Worm (Caenorhabditis elegans) whole organism, L2 larva: ENCODE data around the gene F47B8.8.
A peak's percentile ranks its signal among the peaks of the same experiment; 100 is the strongest.

Source experiments
- C34F6.9 ChIP-seq: fragments of 150-350 bp; optimal IDR thresholded peaks from 2 replicates; lab custom pipeline; 2014; ENCODE audit warnings: missing biosample characterization, missing genetic modification characterization
- F13H6.1 ChIP-seq: sonication (generic microtip); optimal IDR thresholded peaks from 2 replicates; lab custom pipeline; 2016; ENCODE audit warnings: missing genetic modification characterization, missing compliant biosample characterization
- Y55F3AM.14 ChIP-seq: fragments of 200-800 bp; sonication (Bioruptor generic); optimal IDR thresholded peaks from 2 replicates; lab custom pipeline; 2018; ENCODE audit warnings: mild to moderate bottlenecking, missing genetic modification characterization, missing compliant biosample characterization
- ZK546.5 ChIP-seq: sonication (generic microtip); optimal IDR thresholded peaks from 2 replicates; lab custom pipeline; 2017; ENCODE audit warnings: missing biosample characterization, missing genetic modification characterization
- aly-2 ChIP-seq: fragments of 150-350 bp; optimal IDR thresholded peaks from 2 replicates; lab custom pipeline; 2014; ENCODE audit warnings: missing biosample characterization, missing genetic modification characterization
- ama-1 ChIP-seq: fragments of 150-350 bp; optimal IDR thresholded peaks from 2 replicates; lab custom pipeline; 2018; ENCODE audit warnings: inconsistent platforms
- blmp-1 ChIP-seq: sonication (generic microtip); optimal IDR thresholded peaks from 2 replicates; lab custom pipeline; 2017; ENCODE audit warnings: missing genetic modification characterization, mild to moderate bottlenecking, missing compliant biosample characterization, antibody characterized with exemption, moderate library complexity; ENCODE audit not compliant: insufficient read depth
- crh-2 ChIP-seq: sonication (generic microtip); optimal IDR thresholded peaks from 2 replicates; lab custom pipeline; 2017; ENCODE audit warnings: missing biosample characterization, missing genetic modification characterization
- egl-27 ChIP-seq: sonication (generic microtip); optimal IDR thresholded peaks from 3 replicates; lab custom pipeline; 2017; ENCODE audit warnings: missing biosample characterization, missing genetic modification reagents, missing genetic modification characterization
- elt-1 ChIP-seq: fragments of 150-350 bp; optimal IDR thresholded peaks from 2 replicates; lab custom pipeline; 2014; ENCODE audit warnings: missing biosample characterization, missing genetic modification characterization
- fos-1 ChIP-seq: fragments of 150-350 bp; optimal IDR thresholded peaks from 2 replicates; lab custom pipeline; 2014; ENCODE audit warnings: missing biosample characterization, missing genetic modification characterization
- gmeb-1 ChIP-seq: fragments of 150-350 bp; optimal IDR thresholded peaks from 2 replicates; lab custom pipeline; 2014; ENCODE audit warnings: missing biosample characterization, missing genetic modification characterization
- lin-11 ChIP-seq: fragments of 150-350 bp; sonication (generic microtip); optimal IDR thresholded peaks from 2 replicates; lab custom pipeline; 2014; ENCODE audit warnings: missing biosample characterization, missing genetic modification characterization, inconsistent platforms, mixed read lengths
- lin-13 ChIP-seq: fragments of 150-350 bp; optimal IDR thresholded peaks from 2 replicates; lab custom pipeline; 2014; ENCODE audit warnings: missing biosample characterization, missing genetic modification reagents, missing genetic modification characterization
- lin-39 ChIP-seq: fragments of 150-350 bp; optimal IDR thresholded peaks from 2 replicates; lab custom pipeline; 2014; ENCODE audit warnings: missing biosample characterization, missing genetic modification reagents, missing genetic modification characterization
- lsy-2 ChIP-seq, 2 experiments: fragments of 150-350 bp in 1 of 2; sonication (generic microtip) in 1 of 2; optimal IDR thresholded peaks; 2 replicates each; lab custom pipeline; 2014 to 2017; ENCODE audit warnings: missing biosample characterization in 2 of 2, missing genetic modification characterization in 2 of 2
- mbf-1 ChIP-seq: sonication (generic microtip); optimal IDR thresholded peaks from 2 replicates; lab custom pipeline; 2017; ENCODE audit warnings: missing biosample characterization, missing genetic modification characterization
- mdl-1 ChIP-seq, 2 experiments: fragments of 150-350 bp in 1 of 2; sonication (generic microtip) in 1 of 2; optimal IDR thresholded peaks; 2 replicates each; lab custom pipeline; 2017; ENCODE audit warnings: missing biosample characterization in 2 of 2, missing genetic modification characterization in 2 of 2
- nhr-10 ChIP-seq: sonication (generic microtip); optimal IDR thresholded peaks from 2 replicates; lab custom pipeline; 2017; ENCODE audit warnings: missing biosample characterization, missing genetic modification characterization
- nhr-129 ChIP-seq: fragments of 150-350 bp; optimal IDR thresholded peaks from 2 replicates; lab custom pipeline; 2014; ENCODE audit warnings: missing biosample characterization, missing genetic modification characterization
- nhr-237 ChIP-seq: fragments of 150-350 bp; optimal IDR thresholded peaks from 2 replicates; lab custom pipeline; 2014; ENCODE audit warnings: missing biosample characterization, missing genetic modification characterization
- nhr-25 ChIP-seq: fragments of 150-350 bp; sonication (generic microtip); optimal IDR thresholded peaks from 3 replicates; lab custom pipeline; 2014; ENCODE audit warnings: missing biosample characterization, missing genetic modification characterization
- nhr-6 ChIP-seq: fragments of 150-350 bp; optimal IDR thresholded peaks from 2 replicates; lab custom pipeline; 2014; ENCODE audit warnings: missing biosample characterization, missing genetic modification characterization
- peb-1 ChIP-seq: fragments of 150-350 bp; optimal IDR thresholded peaks from 2 replicates; lab custom pipeline; 2014; ENCODE audit warnings: missing biosample characterization, missing genetic modification characterization
- sem-4 ChIP-seq: fragments of 150-350 bp; optimal IDR thresholded peaks from 2 replicates; lab custom pipeline; 2014; ENCODE audit warnings: missing biosample characterization, missing genetic modification reagents, missing genetic modification characterization
- skn-1 ChIP-seq: sonication (generic microtip); optimal IDR thresholded peaks from 2 replicates; lab custom pipeline; 2017; ENCODE audit warnings: missing biosample characterization, missing genetic modification characterization
- sma-3 ChIP-seq: sonication (generic microtip); optimal IDR thresholded peaks from 2 replicates; lab custom pipeline; 2016; ENCODE audit warnings: missing genetic modification reagents, missing genetic modification characterization, missing compliant biosample characterization
- sma-9 ChIP-seq, 2 experiments: fragments of 150-350 bp in 1 of 2; sonication (generic microtip) in 1 of 2; optimal IDR thresholded peaks; 2 replicates each; lab custom pipeline; 2014 to 2016; ENCODE audit warnings: missing genetic modification characterization in 2 of 2, mild to moderate bottlenecking in 1 of 2, missing biosample characterization in 1 of 2, missing compliant biosample characterization in 1 of 2, missing genetic modification reagents in 1 of 2, moderate library complexity in 1 of 2
- snpc-4 ChIP-seq: fragments of 150-350 bp; optimal IDR thresholded peaks from 2 replicates; lab custom pipeline; 2014; ENCODE audit warnings: missing biosample characterization, missing genetic modification characterization
- unc-55 ChIP-seq: fragments of 150-350 bp; sonication (generic microtip); optimal IDR thresholded peaks from 3 replicates; lab custom pipeline; 2014; ENCODE audit warnings: missing biosample characterization, missing genetic modification reagents, missing genetic modification characterization
- ztf-1 ChIP-seq: fragments of 200-800 bp; sonication (Bioruptor generic); conservative IDR thresholded peaks from 2 replicates; pipeline ENCODE4 v1.3.6; 2022; ENCODE audit warnings: missing genetic modification characterization, missing compliant biosample characterization
- ztf-11 ChIP-seq: sonication (generic microtip); optimal IDR thresholded peaks from 2 replicates; lab custom pipeline; 2017; ENCODE audit warnings: missing biosample characterization, missing genetic modification characterization
- ztf-4 ChIP-seq: fragments of 150-350 bp; optimal IDR thresholded peaks from 2 replicates; lab custom pipeline; 2014; ENCODE audit warnings: missing biosample characterization, missing genetic modification characterization

F47B8.8 gene

ce11 chrV:14320246-14320645 is 11.3 kb upstream of the F47B8.8 start, which contains the start of gene F47B8.14:
F47B8.14 (plus strand) TSS chrV:14320546.
- TF ChIP-seq peb-1 (tag; lab: Kevin White, UChicago) (no peak), mbf-1 (tag; lab: Kevin White, UChicago) (no peak), snpc-4 (no peak), elt-1 (no peak), ztf-1 (GFP tag; lab: Robert Waterston, UW) (no peak), sem-4 (tag; lab: Kevin White, UChicago) (no peak), C34F6.9 (tag; lab: Kevin White, UChicago) (no peak), nhr-6 (tag; lab: Kevin White, UChicago) (no peak), gmeb-1 (tag; lab: Kevin White, UChicago) (no peak), crh-2 (tag; lab: Kevin White, UChicago) (no peak)

- TF ChIP-seq sem-4 (tag; lab: Kevin White, UChicago) (no peak), Y55F3AM.14 (GFP tag; lab: Kevin White, UChicago) (peak; percentile 11)
Measured at ce11 chrV:14320730-14321319, 10.7 kb upstream of the F47B8.8 start.

- TF ChIP-seq lin-13 = peak; percentile 25
- no peak for TF ChIP-seq nhr-10 (tag; lab: Kevin White, UChicago)
- peak; percentile 65 for TF ChIP-seq nhr-129 (tag; lab: Kevin White, UChicago)
- no peak for TF ChIP-seq ztf-1 (GFP tag; lab: Robert Waterston, UW)
- TF ChIP-seq snpc-4 = peak; percentile 46
- TF ChIP-seq ZK546.5 (tag; lab: Kevin White, UChicago) = no peak
- peak in 1 of 2 experiments; percentile 62 for TF ChIP-seq lsy-2 (tag; optimal IDR thresholded peaks at IDR 0.05; lab: Kevin White, UChicago)
- peak; percentile 1 for TF ChIP-seq nhr-25 (tag; lab: Kevin White, UChicago)
- peak; percentile 27 for TF ChIP-seq sma-9 (GFP tag; optimal IDR thresholded peaks at IDR 0.05; lab: Kevin White, UChicago)
- TF ChIP-seq sma-9 (tag; optimal IDR thresholded peaks at IDR 0.05; lab: Kevin White, UChicago) = no peak
- no peak for TF ChIP-seq mdl-1 (tag; optimal IDR thresholded peaks at IDR 0.05; lab: Kevin White, UChicago)
- no peak for TF ChIP-seq lin-11 (tag; lab: Kevin White, UChicago)
- TF ChIP-seq F13H6.1 = peak; percentile 15
- TF ChIP-seq unc-55 = peak; percentile 62
- no peak for TF ChIP-seq skn-1 (tag; lab: Kevin White, UChicago)
- TF ChIP-seq crh-2 (tag; lab: Kevin White, UChicago) = peak; percentile 56
- no peak for TF ChIP-seq nhr-237 (tag; lab: Kevin White, UChicago)
- TF ChIP-seq ama-1 (lab: Kevin White, UChicago) = peak; percentile 59
- TF ChIP-seq fos-1 (tag; lab: Kevin White, UChicago) = peak; percentile 1
- no peak for TF ChIP-seq ztf-4 (tag; lab: Kevin White, UChicago)
- peak; percentile 25 for TF ChIP-seq sem-4 (tag; lab: Kevin White, UChicago)
- TF ChIP-seq lin-39 = no peak
- peak; percentile 23 for TF ChIP-seq gmeb-1 (tag; lab: Kevin White, UChicago)
- no peak for TF ChIP-seq blmp-1
- TF ChIP-seq C34F6.9 (tag; lab: Kevin White, UChicago) = peak; percentile 83
Measured at ce11 chrV:14322743-14323142, 8.8 kb upstream of the F47B8.8 start, which contains the start of gene F47B8.3. F47B8.3 (minus strand) TSS chrV:14323003.

- TF ChIP-seq aly-2 (no peak), nhr-10 (tag; lab: Kevin White, UChicago) (no peak), ztf-11 (tag; lab: Kevin White, UChicago) (no peak), lsy-2 (tag; optimal IDR thresholded peaks at IDR 0.05; lab: Kevin White, UChicago) (no peak), fos-1 (tag; lab: Kevin White, UChicago) (peak; percentile 26), sma-9 (GFP tag; optimal IDR thresholded peaks at IDR 0.05; lab: Kevin White, UChicago) (no peak), sma-9 (tag; optimal IDR thresholded peaks at IDR 0.05; lab: Kevin White, UChicago) (no peak), sma-3 (GFP tag; lab: Kevin White, UChicago) (no peak), nhr-6 (tag; lab: Kevin White, UChicago) (no peak), egl-27 (tag; lab: Kevin White, UChicago) (no peak)
Measured at ce11 chrV:14324502-14325467, 6.7 kb upstream of the F47B8.8 start, which contains the start of the genes F47B8.4 and F47B8.18. F47B8.4 (minus strand) TSS chrV:14324673. F47B8.18 (minus strand) TSS chrV:14325464.
